Worm (Caenorhabditis elegans): Measurements from ENCODE around the gene srb-18.

The srb-18 gene

DNA sequence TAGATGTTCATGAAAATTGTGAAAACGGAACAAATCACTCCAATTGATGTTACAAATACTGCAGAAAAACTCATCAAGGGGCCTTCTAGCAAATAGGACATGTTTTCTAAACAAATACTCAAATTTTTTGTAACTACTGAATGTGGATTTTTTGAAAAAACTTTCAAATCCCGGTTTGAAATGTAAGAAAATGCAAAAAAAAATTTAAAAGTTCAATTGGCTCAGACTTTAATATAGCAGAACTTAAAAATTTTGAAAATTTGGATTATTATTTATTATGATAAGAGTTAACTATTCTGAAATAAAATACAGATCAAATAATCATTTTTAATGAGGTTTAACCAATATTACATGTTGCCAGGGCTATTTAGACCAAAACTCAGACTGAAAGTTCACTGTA lies 24.7 kb upstream of the srb-18 start, which contains the start of gene srbc-9:
Gene srbc-9, minus strand, starts transcription at position 101 of the 400 bp plus-strand sequence.
- TF ChIP-seq lin-39 (tag; optimal IDR thresholded peaks at IDR 0.05) (no peak), ceh-16 (tag; optimal IDR thresholded peaks at IDR 0.05) (no peak), sma-9 (GFP tag; optimal IDR thresholded peaks at IDR 0.05) (no peak), sma-9 (tag; optimal IDR thresholded peaks at IDR 0.05) (no peak), lsy-2 (tag; optimal IDR thresholded peaks at IDR 0.05) (no peak), nhr-237 (tag; optimal IDR thresholded peaks at IDR 0.05) (no peak), sma-3 (GFP tag; optimal IDR thresholded peaks at IDR 0.05) (no peak), C34F6.9 (tag; optimal IDR thresholded peaks at IDR 0.05) (no peak), elt-3 (tag; optimal IDR thresholded peaks at IDR 0.05) (no peak), ztf-11 (tag; optimal IDR thresholded peaks at IDR 0.05) (no peak), Y55F3AM.14 (GFP tag; optimal IDR thresholded peaks at IDR 0.05) (no peak), peb-1 (tag; optimal IDR thresholded peaks at IDR 0.05) (no peak), nhr-11 (tag; optimal IDR thresholded peaks at IDR 0.05) (no peak), crh-2 (tag; optimal IDR thresholded peaks at IDR 0.05) (no peak)

DNA sequence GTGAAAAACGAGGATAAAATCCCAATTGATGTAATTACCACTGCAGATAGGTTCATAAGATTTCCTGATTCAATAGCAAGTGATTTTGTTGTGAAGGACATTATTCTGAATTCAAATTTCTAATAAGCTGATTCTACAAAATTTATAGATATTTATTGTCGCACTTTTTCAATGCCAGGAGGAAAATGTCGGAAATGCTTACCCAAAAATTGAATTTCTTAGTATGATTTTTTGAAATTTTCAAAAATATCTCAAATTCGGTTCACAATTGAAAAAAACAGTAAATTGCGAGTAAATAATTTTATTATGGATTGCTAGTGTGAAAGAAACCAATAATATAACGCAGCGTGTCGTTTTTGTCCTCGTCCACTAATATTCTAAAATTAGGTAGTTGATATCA lies 22.1 kb upstream of the srb-18 start, which contains the start of gene srbc-10:
Gene srbc-10, minus strand, starts transcription at position 101 of the 400 bp plus-strand sequence.
- TF ChIP-seq lin-13 (GFP tag; optimal IDR thresholded peaks at IDR 0.05), result no peak
- no peak for TF ChIP-seq ztf-4 (tag; optimal IDR thresholded peaks at IDR 0.05)
- TF ChIP-seq F13H6.1 (tag; optimal IDR thresholded peaks at IDR 0.05), result no peak
- TF ChIP-seq crh-2 (tag; optimal IDR thresholded peaks at IDR 0.05), result no peak
- TF ChIP-seq sma-3 (GFP tag; optimal IDR thresholded peaks at IDR 0.05), result no peak
- TF ChIP-seq C34F6.9 (tag; optimal IDR thresholded peaks at IDR 0.05), result no peak
- TF ChIP-seq nhr-23 (tag; optimal IDR thresholded peaks at IDR 0.05), result no peak
- TF ChIP-seq aly-2 (tag; optimal IDR thresholded peaks at IDR 0.05), result no peak
- TF ChIP-seq unc-39 (tag; optimal IDR thresholded peaks at IDR 0.05), result no peak
- no peak for TF ChIP-seq fos-1 (tag; optimal IDR thresholded peaks at IDR 0.05)
- TF ChIP-seq ztf-11 (tag; optimal IDR thresholded peaks at IDR 0.05), result no peak
- no peak for TF ChIP-seq blmp-1 (tag; optimal IDR thresholded peaks at IDR 0.05; ENCODE audit: insufficient read depth)
- no peak for TF ChIP-seq sma-9 (GFP tag; optimal IDR thresholded peaks at IDR 0.05)
- no peak for TF ChIP-seq sma-9 (tag; optimal IDR thresholded peaks at IDR 0.05)
- no peak for TF ChIP-seq nhr-6 (tag; optimal IDR thresholded peaks at IDR 0.05)
- TF ChIP-seq skn-1 (tag; optimal IDR thresholded peaks at IDR 0.05), result no peak
- no peak for TF ChIP-seq ceh-82 (tag; optimal IDR thresholded peaks at IDR 0.05)
- no peak for TF ChIP-seq mab-5 (tag; optimal IDR thresholded peaks at IDR 0.05)
- TF ChIP-seq lin-39 (tag; optimal IDR thresholded peaks at IDR 0.05), result no peak

DNA sequence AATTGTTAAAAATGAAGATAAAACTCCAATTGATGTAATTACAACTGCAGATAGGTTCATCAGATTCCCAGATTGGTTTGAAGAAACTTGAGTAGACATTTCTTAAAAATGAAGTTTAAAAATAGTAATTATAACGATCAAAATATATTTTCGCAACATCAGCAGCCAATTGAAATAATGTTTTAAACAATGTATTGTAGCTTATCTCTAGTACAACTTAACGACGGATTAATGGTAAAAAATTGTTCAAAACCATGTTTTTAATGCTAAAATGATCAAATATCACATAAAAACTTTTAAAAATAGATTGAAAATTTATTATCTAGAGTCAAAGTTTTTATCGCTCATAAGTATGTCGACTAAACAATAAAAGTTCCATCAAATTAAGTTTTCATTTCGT lies 19.9 kb upstream of the srb-18 start, which contains the start of gene srbc-11:
Gene srbc-11, minus strand, starts transcription at position 101 of the 400 bp plus-strand sequence.
- TF ChIP-seq aly-2 (tag; optimal IDR thresholded peaks at IDR 0.05) (no peak), elt-3 (tag; optimal IDR thresholded peaks at IDR 0.05) (no peak), mbf-1 (tag; optimal IDR thresholded peaks at IDR 0.05) (no peak), mdl-1 (tag; optimal IDR thresholded peaks at IDR 0.05) (no peak), nhr-6 (tag; optimal IDR thresholded peaks at IDR 0.05) (no peak), sma-9 (GFP tag; optimal IDR thresholded peaks at IDR 0.05) (no peak), sma-9 (tag; optimal IDR thresholded peaks at IDR 0.05) (no peak), ZK546.5 (tag; optimal IDR thresholded peaks at IDR 0.05) (no peak), peb-1 (tag; optimal IDR thresholded peaks at IDR 0.05) (no peak), Y55F3AM.14 (GFP tag; optimal IDR thresholded peaks at IDR 0.05) (no peak), crh-2 (tag; optimal IDR thresholded peaks at IDR 0.05) (no peak), mab-5 (tag; optimal IDR thresholded peaks at IDR 0.05) (no peak)

DNA sequence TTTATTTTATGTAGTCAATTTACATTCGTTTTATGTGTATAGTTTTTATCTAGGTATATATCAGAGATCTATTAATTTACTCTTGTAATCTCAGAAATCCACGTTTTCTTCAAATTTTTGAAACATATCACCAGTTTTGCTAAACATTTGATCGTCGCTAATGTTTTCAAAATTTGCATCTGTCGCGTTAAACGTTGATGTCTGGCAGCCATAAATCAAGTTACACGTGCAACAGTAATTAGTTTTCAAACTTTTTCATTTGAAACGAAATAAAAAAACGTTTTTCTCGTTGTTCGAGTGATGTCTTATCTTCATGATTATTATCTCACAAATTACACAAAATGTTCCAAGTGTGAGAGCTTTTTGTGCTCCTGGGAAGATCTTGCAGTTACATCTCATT lies 17.6 kb upstream of the srb-18 start, which contains the start of gene srh-79:
Gene srh-79, plus strand, starts transcription at position 301 of the 400 bp plus-strand sequence.
- no peak for TF ChIP-seq lin-39 (tag; optimal IDR thresholded peaks at IDR 0.05)

DNA sequence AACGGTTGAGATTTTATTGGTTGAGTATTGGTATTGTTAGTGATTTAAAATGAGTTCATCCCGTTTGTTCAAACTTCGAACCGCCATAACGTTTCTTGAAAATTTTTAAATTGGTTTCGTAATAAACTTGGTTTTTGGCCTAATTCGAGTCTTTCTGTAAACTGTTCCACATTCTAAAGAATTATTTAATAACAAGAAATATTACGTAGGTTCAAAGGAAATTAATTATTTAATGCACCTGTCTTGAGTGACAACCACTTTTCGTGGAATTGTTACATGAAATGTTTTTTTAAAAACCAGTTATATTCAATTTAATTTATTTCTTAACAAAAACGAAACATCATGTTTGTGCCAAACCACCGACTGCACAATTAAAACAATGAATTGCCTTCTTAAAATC lies 13.8 kb upstream of the srb-18 start:
- TF ChIP-seq mdl-1 (tag; optimal IDR thresholded peaks at IDR 0.05) (no peak), zag-1 (tag; optimal IDR thresholded peaks at IDR 0.05) (no peak), nhr-25 (tag; optimal IDR thresholded peaks at IDR 0.05) (no peak), ama-1 (optimal IDR thresholded peaks at IDR 0.05) (no peak), snpc-4 (tag; optimal IDR thresholded peaks at IDR 0.05) (no peak), alr-1 (tag; optimal IDR thresholded peaks at IDR 0.05) (no peak), nhr-23 (tag; optimal IDR thresholded peaks at IDR 0.05) (no peak), ceh-16 (tag; optimal IDR thresholded peaks at IDR 0.05) (no peak)

Data from whole organism, L2 larva.